Worm (Caenorhabditis elegans): ENCODE measurements around the gene coq-2.

Gene coq-2

ce11 chrIII:6897587-6898064 is 38.1 kb upstream of the coq-2 start, which contains the start of gene T07E3.4:
TSS of gene T07E3.4 (plus strand) at chrIII:6898014.
- TF ChIP-seq nfya-1 (tag; optimal IDR thresholded peaks at IDR 0.05) (peak; percentile 38), nhr-232 (tag; optimal IDR thresholded peaks at IDR 0.05) (no peak), ceh-18 (tag; optimal IDR thresholded peaks at IDR 0.05) (peak; percentile 28), dve-1 (tag; optimal IDR thresholded peaks at IDR 0.05) (peak; percentile 24), unc-55 (GFP tag; optimal IDR thresholded peaks at IDR 0.05) (peak; percentile 77), unc-42 (tag; optimal IDR thresholded peaks at IDR 0.05) (peak; percentile 35), ets-4 (tag; optimal IDR thresholded peaks at IDR 0.05) (no peak)

ce11 chrIII:6898518-6898917 is 37.2 kb upstream of the coq-2 start:
- TF ChIP-seq C38D4.7 (GFP tag; optimal IDR thresholded peaks at IDR 0.05), result no peak
- no peak for TF ChIP-seq ceh-22 (tag; optimal IDR thresholded peaks at IDR 0.05)
- TF ChIP-seq tbx-2 (tag; optimal IDR thresholded peaks at IDR 0.05), result no peak
- no peak for TF ChIP-seq ahr-1 (tag; optimal IDR thresholded peaks at IDR 0.05)
- TF ChIP-seq gmeb-2 (tag; optimal IDR thresholded peaks at IDR 0.05), result no peak
- no peak for TF ChIP-seq ceh-14 (tag; optimal IDR thresholded peaks at IDR 0.05)

ce11 chrIII:6900609-6901008 is 35.2 kb upstream of the coq-2 start:
- TF ChIP-seq ceh-24 (tag; optimal IDR thresholded peaks at IDR 0.05) (no peak), zip-5 (tag; optimal IDR thresholded peaks at IDR 0.05) (no peak), pqm-1 (tag; optimal IDR thresholded peaks at IDR 0.05) (no peak), elt-4 (tag; optimal IDR thresholded peaks at IDR 0.05) (no peak), lim-6 (tag; optimal IDR thresholded peaks at IDR 0.05) (no peak), fkh-10 (GFP tag; optimal IDR thresholded peaks at IDR 0.05) (no peak), sdc-2 (tag; optimal IDR thresholded peaks at IDR 0.05) (no peak), npax-4 (tag; optimal IDR thresholded peaks at IDR 0.05) (no peak), gmeb-2 (tag; optimal IDR thresholded peaks at IDR 0.05) (no peak), sox-4 (tag; optimal IDR thresholded peaks at IDR 0.05) (no peak), hlh-13 (GFP tag; optimal IDR thresholded peaks at IDR 0.05) (no peak), eyg-1 (tag; optimal IDR thresholded peaks at IDR 0.05) (no peak), K02D7.2 (tag; optimal IDR thresholded peaks at IDR 0.05) (no peak), unc-3 (GFP tag; conservative IDR thresholded peaks at IDR 0.05) (no peak), unc-3 (tag; optimal IDR thresholded peaks at IDR 0.05) (no peak), ceh-22 (tag; optimal IDR thresholded peaks at IDR 0.05) (no peak), Y22D7AL.16 (tag; optimal IDR thresholded peaks at IDR 0.05) (no peak), ref-2 (tag; optimal IDR thresholded peaks at IDR 0.05) (no peak), C08G9.2 (tag; optimal IDR thresholded peaks at IDR 0.05) (no peak), pag-3 (tag; optimal IDR thresholded peaks at IDR 0.05; ENCODE audit: borderline replicate concordance) (no peak)

ce11 chrIII:6903056-6903977 is 32.5 kb upstream of the coq-2 start, which contains the start of the genes brc-2 and T07E3.3:
TSS of gene brc-2 (minus strand) at chrIII:6903106.
TSS of gene T07E3.3 (plus strand) at chrIII:6903877.
- TF ChIP-seq unc-42 (tag; optimal IDR thresholded peaks at IDR 0.05) (peak; percentile 63), hlh-13 (GFP tag; optimal IDR thresholded peaks at IDR 0.05) (no peak)

ce11 chrIII:6904468-6904867 is 31.3 kb upstream of the coq-2 start:
- TF ChIP-seq rnt-1 (tag; optimal IDR thresholded peaks at IDR 0.05) (no peak), sox-2 (GFP tag; IDR thresholded peaks at IDR 0.05) (no peak)

All from whole organism, late embryonic.